Worm (Caenorhabditis elegans) whole organism, L2 larva: ENCODE results near the gene pmp-3.

ENCODE experiments used
- R02D3.7 ChIP-seq: fragments of 150-350 bp; optimal IDR thresholded peaks from 2 replicates; lab custom pipeline; 2014; ENCODE audit warnings: missing biosample characterization, missing genetic modification characterization
- Y55F3AM.14 ChIP-seq: fragments of 200-800 bp; sonication (Bioruptor generic); optimal IDR thresholded peaks from 2 replicates; lab custom pipeline; 2018; ENCODE audit warnings: mild to moderate bottlenecking, missing genetic modification characterization, missing compliant biosample characterization
- ZK546.5 ChIP-seq: sonication (generic microtip); optimal IDR thresholded peaks from 2 replicates; lab custom pipeline; 2017; ENCODE audit warnings: missing biosample characterization, missing genetic modification characterization
- alr-1 ChIP-seq: fragments of 150-350 bp; optimal IDR thresholded peaks from 2 replicates; lab custom pipeline; 2014; ENCODE audit warnings: missing biosample characterization, missing genetic modification characterization
- aly-2 ChIP-seq: fragments of 150-350 bp; optimal IDR thresholded peaks from 2 replicates; lab custom pipeline; 2014; ENCODE audit warnings: missing biosample characterization, missing genetic modification characterization
- ama-1 ChIP-seq: fragments of 150-350 bp; optimal IDR thresholded peaks from 2 replicates; lab custom pipeline; 2018; ENCODE audit warnings: inconsistent platforms
- blmp-1 ChIP-seq: sonication (generic microtip); optimal IDR thresholded peaks from 2 replicates; lab custom pipeline; 2017; ENCODE audit warnings: missing genetic modification characterization, mild to moderate bottlenecking, missing compliant biosample characterization, antibody characterized with exemption, moderate library complexity; ENCODE audit not compliant: insufficient read depth
- ceh-16 ChIP-seq: fragments of 150-350 bp; optimal IDR thresholded peaks from 2 replicates; lab custom pipeline; 2014; ENCODE audit warnings: missing biosample characterization, missing genetic modification characterization
- ceh-82 ChIP-seq: fragments of 150-350 bp; optimal IDR thresholded peaks from 2 replicates; lab custom pipeline; 2014; ENCODE audit warnings: missing biosample characterization, missing genetic modification characterization
- crh-2 ChIP-seq: sonication (generic microtip); optimal IDR thresholded peaks from 2 replicates; lab custom pipeline; 2017; ENCODE audit warnings: missing biosample characterization, missing genetic modification characterization
- dmd-4 ChIP-seq: sonication (generic microtip); optimal IDR thresholded peaks from 2 replicates; lab custom pipeline; 2017; ENCODE audit warnings: missing biosample characterization, missing genetic modification characterization
- egl-27 ChIP-seq: sonication (generic microtip); optimal IDR thresholded peaks from 3 replicates; lab custom pipeline; 2017; ENCODE audit warnings: missing biosample characterization, missing genetic modification reagents, missing genetic modification characterization
- elt-1 ChIP-seq: fragments of 150-350 bp; optimal IDR thresholded peaks from 2 replicates; lab custom pipeline; 2014; ENCODE audit warnings: missing biosample characterization, missing genetic modification characterization
- elt-3 ChIP-seq: sonication (generic microtip); optimal IDR thresholded peaks from 2 replicates; lab custom pipeline; 2017; ENCODE audit warnings: missing biosample characterization, missing genetic modification characterization
- fos-1 ChIP-seq: fragments of 150-350 bp; optimal IDR thresholded peaks from 2 replicates; lab custom pipeline; 2014; ENCODE audit warnings: missing biosample characterization, missing genetic modification characterization
- gmeb-1 ChIP-seq: fragments of 150-350 bp; optimal IDR thresholded peaks from 2 replicates; lab custom pipeline; 2014; ENCODE audit warnings: missing biosample characterization, missing genetic modification characterization
- lin-13 ChIP-seq: fragments of 150-350 bp; optimal IDR thresholded peaks from 2 replicates; lab custom pipeline; 2014; ENCODE audit warnings: missing biosample characterization, missing genetic modification reagents, missing genetic modification characterization
- lin-39 ChIP-seq: fragments of 150-350 bp; optimal IDR thresholded peaks from 2 replicates; lab custom pipeline; 2014; ENCODE audit warnings: missing biosample characterization, missing genetic modification reagents, missing genetic modification characterization
- lsy-2 ChIP-seq, 2 experiments: fragments of 150-350 bp in 1 of 2; sonication (generic microtip) in 1 of 2; optimal IDR thresholded peaks; 2 replicates each; lab custom pipeline; 2014 to 2017; ENCODE audit warnings: missing biosample characterization in 2 of 2, missing genetic modification characterization in 2 of 2
- mab-5 ChIP-seq: fragments of 150-350 bp; optimal IDR thresholded peaks from 2 replicates; lab custom pipeline; 2014; ENCODE audit warnings: missing biosample characterization, missing genetic modification characterization
- mbf-1 ChIP-seq: sonication (generic microtip); optimal IDR thresholded peaks from 2 replicates; lab custom pipeline; 2017; ENCODE audit warnings: missing biosample characterization, missing genetic modification characterization
- nhr-10 ChIP-seq: sonication (generic microtip); optimal IDR thresholded peaks from 2 replicates; lab custom pipeline; 2017; ENCODE audit warnings: missing biosample characterization, missing genetic modification characterization
- nhr-11 ChIP-seq: fragments of 150-350 bp; optimal IDR thresholded peaks from 2 replicates; lab custom pipeline; 2014; ENCODE audit warnings: missing biosample characterization, missing genetic modification characterization
- nhr-12 ChIP-seq: fragments of 150-350 bp; optimal IDR thresholded peaks from 2 replicates; lab custom pipeline; 2014; ENCODE audit warnings: missing biosample characterization, missing genetic modification characterization
- nhr-129 ChIP-seq: fragments of 150-350 bp; optimal IDR thresholded peaks from 2 replicates; lab custom pipeline; 2014; ENCODE audit warnings: missing biosample characterization, missing genetic modification characterization
- nhr-21 ChIP-seq: fragments of 150-350 bp; optimal IDR thresholded peaks from 2 replicates; lab custom pipeline; 2014; ENCODE audit warnings: missing biosample characterization, missing genetic modification characterization
- nhr-23 ChIP-seq: fragments of 150-350 bp; optimal IDR thresholded peaks from 2 replicates; lab custom pipeline; 2014; ENCODE audit warnings: missing biosample characterization, missing genetic modification reagents, missing genetic modification characterization
- nhr-25 ChIP-seq: fragments of 150-350 bp; sonication (generic microtip); optimal IDR thresholded peaks from 3 replicates; lab custom pipeline; 2014; ENCODE audit warnings: missing biosample characterization, missing genetic modification characterization
- nhr-6 ChIP-seq: fragments of 150-350 bp; optimal IDR thresholded peaks from 2 replicates; lab custom pipeline; 2014; ENCODE audit warnings: missing biosample characterization, missing genetic modification characterization
- nhr-77 ChIP-seq: fragments of 150-350 bp; optimal IDR thresholded peaks from 2 replicates; lab custom pipeline; 2014; ENCODE audit warnings: missing biosample characterization, missing genetic modification characterization
- sem-4 ChIP-seq: fragments of 150-350 bp; optimal IDR thresholded peaks from 2 replicates; lab custom pipeline; 2014; ENCODE audit warnings: missing biosample characterization, missing genetic modification reagents, missing genetic modification characterization
- skn-1 ChIP-seq: sonication (generic microtip); optimal IDR thresholded peaks from 2 replicates; lab custom pipeline; 2017; ENCODE audit warnings: missing biosample characterization, missing genetic modification characterization
- sma-9 ChIP-seq, 2 experiments: fragments of 150-350 bp in 1 of 2; sonication (generic microtip) in 1 of 2; optimal IDR thresholded peaks; 2 replicates each; lab custom pipeline; 2014 to 2016; ENCODE audit warnings: missing genetic modification characterization in 2 of 2, mild to moderate bottlenecking in 1 of 2, missing biosample characterization in 1 of 2, missing compliant biosample characterization in 1 of 2, missing genetic modification reagents in 1 of 2, moderate library complexity in 1 of 2
- snpc-4 ChIP-seq: fragments of 150-350 bp; optimal IDR thresholded peaks from 2 replicates; lab custom pipeline; 2014; ENCODE audit warnings: missing biosample characterization, missing genetic modification characterization
- zag-1 ChIP-seq: fragments of 150-350 bp; optimal IDR thresholded peaks from 2 replicates; lab custom pipeline; 2014; ENCODE audit warnings: missing biosample characterization, missing genetic modification characterization
- ztf-1 ChIP-seq: fragments of 200-800 bp; sonication (Bioruptor generic); conservative IDR thresholded peaks from 2 replicates; pipeline ENCODE4 v1.3.6; 2022; ENCODE audit warnings: missing genetic modification characterization, missing compliant biosample characterization
- ztf-11 ChIP-seq: sonication (generic microtip); optimal IDR thresholded peaks from 2 replicates; lab custom pipeline; 2017; ENCODE audit warnings: missing biosample characterization, missing genetic modification characterization

The pmp-3 gene

ce11 chrV:14638075-14638474, 8.5 kb upstream of the pmp-3 start:
- TF ChIP-seq nhr-11 (tag; lab: Kevin White, UChicago) (no peak), ztf-11 (no peak), ceh-16 (tag; lab: Kevin White, UChicago) (no peak), lin-13 (GFP tag; lab: Kevin White, UChicago) (no peak), sma-9 (GFP tag; optimal IDR thresholded peaks at IDR 0.05; lab: Kevin White, UChicago) (no peak), sma-9 (tag; optimal IDR thresholded peaks at IDR 0.05; lab: Kevin White, UChicago) (no peak), ceh-82 (tag; lab: Kevin White, UChicago) (no peak), sem-4 (tag; lab: Kevin White, UChicago) (no peak)
- TF ChIP-seq, all 48 proteins: peak for 0

ce11 chrV:14640071-14640470, 6.5 kb upstream of the pmp-3 start, which contains the start of gene F43D2.7:
TSS of gene F43D2.7 (minus strand) at chrV:14640171.
- TF ChIP-seq nhr-23 (tag; lab: Kevin White, UChicago) (no peak), ZK546.5 (tag; lab: Kevin White, UChicago) (no peak), ama-1 (lab: Kevin White, UChicago) (no peak), mbf-1 (tag; lab: Kevin White, UChicago) (no peak), nhr-10 (tag; lab: Kevin White, UChicago) (no peak), ztf-11 (no peak), R02D3.7 (tag; lab: Kevin White, UChicago) (no peak), ztf-1 (GFP tag; lab: Robert Waterston, UW) (no peak), nhr-129 (tag; lab: Kevin White, UChicago) (no peak)

- TF ChIP-seq R02D3.7 (tag; lab: Kevin White, UChicago) (no peak), Y55F3AM.14 (GFP tag; lab: Kevin White, UChicago) (no peak), lsy-2 (tag; optimal IDR thresholded peaks at IDR 0.05; lab: Kevin White, UChicago) (no peak), nhr-21 (no peak), ztf-11 (no peak), nhr-10 (tag; lab: Kevin White, UChicago) (no peak), ZK546.5 (tag; lab: Kevin White, UChicago) (no peak), nhr-25 (tag; lab: Kevin White, UChicago) (no peak), nhr-6 (tag; lab: Kevin White, UChicago) (no peak), fos-1 (tag; lab: Kevin White, UChicago) (peak; percentile 97), ceh-16 (tag; lab: Kevin White, UChicago) (no peak), gmeb-1 (tag; lab: Kevin White, UChicago) (peak; percentile 33), elt-3 (tag; lab: Kevin White, UChicago) (no peak), skn-1 (tag; lab: Kevin White, UChicago) (peak; percentile 22), alr-1 (no peak), snpc-4 (tag; lab: Kevin White, UChicago) (no peak), nhr-11 (tag; lab: Kevin White, UChicago) (no peak), mbf-1 (tag; lab: Kevin White, UChicago) (no peak), lin-13 (GFP tag; lab: Kevin White, UChicago) (no peak), nhr-77 (tag; lab: Kevin White, UChicago) (no peak), aly-2 (tag; lab: Kevin White, UChicago) (no peak), zag-1 (tag; lab: Kevin White, UChicago) (no peak), ama-1 (lab: Kevin White, UChicago) (no peak), elt-1 (no peak), crh-2 (tag; lab: Kevin White, UChicago) (peak; percentile 62), lin-39 (tag; lab: Kevin White, UChicago) (no peak), egl-27 (tag; lab: Kevin White, UChicago) (no peak), nhr-12 (no peak), sma-9 (GFP tag; optimal IDR thresholded peaks at IDR 0.05; lab: Kevin White, UChicago) (peak; percentile 47), sma-9 (tag; optimal IDR thresholded peaks at IDR 0.05; lab: Kevin White, UChicago) (no peak), nhr-129 (tag; lab: Kevin White, UChicago) (no peak), mab-5 (tag; lab: Kevin White, UChicago) (no peak), ceh-82 (tag; lab: Kevin White, UChicago) (no peak), blmp-1 (tag; lab: Kevin White, UChicago) (no peak), dmd-4 (tag; lab: Kevin White, UChicago) (no peak)
These were observed 5.8 kb upstream of the pmp-3 start, which contains the start of gene C54G10.1 for ce11 chrV:14640769-14641168. TSS of gene C54G10.1 (plus strand) at chrV:14641101.
